Worm (Caenorhabditis elegans) whole organism, L4 larva: ENCODE measurements around the gene srab-12.

Experiments used
- D1046.2 ChIP-seq: fragments of 200-800 bp; sonication (Bioruptor generic); IDR thresholded peaks from 2 replicates; pipeline ENCODE4 v1.3.6; 2022; ENCODE audit warnings: missing genetic modification characterization, missing compliant biosample characterization
- F26F4.8 ChIP-seq: fragments of 200-800 bp; sonication (Bioruptor generic); conservative IDR thresholded peaks from 2 replicates; pipeline ENCODE4 v1.3.6; 2022; ENCODE audit warnings: missing genetic modification characterization, missing compliant biosample characterization
- Y5F2A.4 ChIP-seq: fragments of 200-800 bp; sonication (Bioruptor generic); optimal IDR thresholded peaks from 2 replicates; lab custom pipeline; 2018; ENCODE audit warnings: mild to moderate bottlenecking, missing genetic modification characterization, missing compliant biosample characterization
- Y75B8A.6 ChIP-seq: fragments of 200-800 bp; sonication (Bioruptor generic); IDR thresholded peaks from 2 replicates; pipeline ENCODE4 v1.3.6; 2022; ENCODE audit warnings: missing genetic modification reagents, missing genetic modification characterization, missing compliant biosample characterization
- ceh-28 ChIP-seq: fragments of 150-350 bp; optimal IDR thresholded peaks from 2 replicates; lab custom pipeline; 2014; ENCODE audit warnings: missing biosample characterization, missing genetic modification reagents, missing genetic modification characterization
- ceh-62 ChIP-seq: sonication (generic microtip); optimal IDR thresholded peaks from 2 replicates; lab custom pipeline; 2017; ENCODE audit warnings: missing biosample characterization, missing genetic modification characterization
- ceh-82 ChIP-seq: sonication (generic microtip); optimal IDR thresholded peaks from 2 replicates; lab custom pipeline; 2017; ENCODE audit warnings: missing biosample characterization, missing genetic modification characterization
- ctbp-1 ChIP-seq: fragments of 200-800 bp; sonication (Bioruptor generic); IDR thresholded peaks from 2 replicates; pipeline ENCODE4 v1.3.6; 2022; ENCODE audit warnings: missing genetic modification reagents, missing genetic modification characterization, missing compliant biosample characterization
- daf-12 ChIP-seq: fragments of 150-350 bp; optimal IDR thresholded peaks from 2 replicates; lab custom pipeline; 2014; ENCODE audit warnings: missing biosample characterization, missing genetic modification reagents, missing genetic modification characterization
- dmd-8 ChIP-seq: fragments of 200-800 bp; sonication (Bioruptor generic); IDR thresholded peaks from 2 replicates; pipeline ENCODE4 v1.3.6; 2022; ENCODE audit warnings: missing genetic modification characterization, missing compliant biosample characterization
- dpl-1 ChIP-seq: fragments of 150-350 bp; optimal IDR thresholded peaks from 2 replicates; lab custom pipeline; 2014; ENCODE audit warnings: missing biosample characterization, missing genetic modification reagents, missing genetic modification characterization
- fos-1 ChIP-seq: fragments of 150-350 bp; optimal IDR thresholded peaks from 2 replicates; lab custom pipeline; 2014; ENCODE audit warnings: missing biosample characterization, missing genetic modification characterization
- hif-1 ChIP-seq, 2 experiments: sonication (generic microtip); optimal IDR thresholded peaks; 2 replicates each; lab custom pipeline; 2016 to 2017; ENCODE audit warnings: missing compliant biosample characterization in 2 of 2, missing genetic modification characterization in 2 of 2, missing genetic modification reagents in 2 of 2, missing genotype in 2 of 2, mild to moderate bottlenecking in 1 of 2
- hmg-1.1 ChIP-seq: fragments of 200-800 bp; sonication (Bioruptor generic); IDR thresholded peaks from 2 replicates; pipeline ENCODE4 v1.3.6; 2022; ENCODE audit warnings: missing genetic modification reagents, missing genetic modification characterization, missing compliant biosample characterization
- jun-1 ChIP-seq: fragments of 150-350 bp; optimal IDR thresholded peaks from 2 replicates; lab custom pipeline; 2014; ENCODE audit warnings: missing biosample characterization, missing genetic modification reagents, missing genetic modification characterization
- lim-7 ChIP-seq: fragments of 200-800 bp; sonication (Bioruptor generic); IDR thresholded peaks from 2 replicates; pipeline ENCODE4 v1.3.6; 2022; ENCODE audit warnings: missing genetic modification characterization, missing compliant biosample characterization
- lin-13 ChIP-seq: fragments of 150-350 bp; optimal IDR thresholded peaks from 2 replicates; lab custom pipeline; 2014; ENCODE audit warnings: missing biosample characterization, missing genetic modification reagents, missing genetic modification characterization
- lin-39 ChIP-seq: fragments of 150-350 bp; optimal IDR thresholded peaks from 2 replicates; lab custom pipeline; 2014; ENCODE audit warnings: missing biosample characterization, missing genetic modification reagents, missing genetic modification characterization
- mdt-29 ChIP-seq: fragments of 200-800 bp; sonication (Bioruptor generic); IDR thresholded peaks from 2 replicates; pipeline ENCODE4 v1.3.6; 2022; ENCODE audit warnings: missing genetic modification reagents, missing genetic modification characterization, missing compliant biosample characterization
- mes-2 ChIP-seq: sonication (generic microtip); optimal IDR thresholded peaks from 2 replicates; lab custom pipeline; 2016; ENCODE audit warnings: missing genotype, mild to moderate bottlenecking, missing genetic modification characterization, missing compliant biosample characterization; ENCODE audit not compliant: poor library complexity, severe bottlenecking
- mxl-3 ChIP-seq: fragments of 200-800 bp; sonication (Bioruptor generic); optimal IDR thresholded peaks from 2 replicates; lab custom pipeline; 2018; ENCODE audit warnings: mild to moderate bottlenecking, missing genetic modification characterization, missing compliant biosample characterization
- nhr-237 ChIP-seq: sonication (generic microtip); optimal IDR thresholded peaks from 2 replicates; lab custom pipeline; 2017; ENCODE audit warnings: missing biosample characterization, missing genetic modification characterization
- nhr-48 ChIP-seq: sonication (generic microtip); optimal IDR thresholded peaks from 2 replicates; lab custom pipeline; 2016; ENCODE audit warnings: mild to moderate bottlenecking, missing genetic modification characterization, missing compliant biosample characterization
- pha-4 ChIP-seq, 2 experiments: fragments of 150-350 bp in 1 of 2; fragments of 200-800 bp in 1 of 2; sonication (Bioruptor generic) in 1 of 2; IDR thresholded peaks in 1 of 2; optimal IDR thresholded peaks in 1 of 2; 2 replicates each; pipeline versions ENCODE4 v1.3.6 to Lab custom; 2014 to 2022; ENCODE audit warnings: missing genetic modification characterization in 2 of 2, missing genetic modification reagents in 2 of 2, missing biosample characterization in 1 of 2, missing compliant biosample characterization in 1 of 2
- rbr-2 ChIP-seq: sonication (generic microtip); optimal IDR thresholded peaks from 2 replicates; lab custom pipeline; 2016; ENCODE audit warnings: missing genotype, missing genetic modification characterization, missing compliant biosample characterization
- set-16 ChIP-seq: fragments of 200-800 bp; sonication (Bioruptor generic); IDR thresholded peaks from 2 replicates; pipeline ENCODE4 v1.3.6; 2022; ENCODE audit warnings: missing genetic modification reagents, missing genetic modification characterization, missing compliant biosample characterization
- snpc-1.2 ChIP-seq: fragments of 200-800 bp; sonication (Bioruptor generic); IDR thresholded peaks from 2 replicates; pipeline ENCODE4 v1.3.6; 2022; ENCODE audit warnings: missing genetic modification reagents, missing genetic modification characterization, missing compliant biosample characterization
- snpc-4 ChIP-seq: fragments of 150-350 bp; optimal IDR thresholded peaks from 2 replicates; lab custom pipeline; 2014; ENCODE audit warnings: missing biosample characterization, missing genetic modification characterization
- spr-1 ChIP-seq: sonication (generic microtip); optimal IDR thresholded peaks from 2 replicates; lab custom pipeline; 2016; ENCODE audit warnings: mild to moderate bottlenecking, missing genetic modification characterization, missing compliant biosample characterization
- unc-62 ChIP-seq, 3 experiments: fragments of 150-350 bp in 1 of 3; sonication (generic microtip); optimal IDR thresholded peaks in 2 of 3; peaks in 1 of 3; 1 replicate in 1 of 3; 2 replicates in 2 of 3; lab custom pipeline; 2014 to 2017; ENCODE audit warnings: missing biosample characterization in 3 of 3, missing genetic modification characterization in 3 of 3, missing genetic modification reagents in 3 of 3, missing genotype in 1 of 3
- vab-7 ChIP-seq: fragments of 200-800 bp; sonication (Bioruptor generic); IDR thresholded peaks from 2 replicates; pipeline ENCODE4 v1.3.6; 2022; ENCODE audit warnings: missing genetic modification reagents, missing genetic modification characterization, missing compliant biosample characterization
- zag-1 ChIP-seq: fragments of 150-350 bp; optimal IDR thresholded peaks from 2 replicates; lab custom pipeline; 2014; ENCODE audit warnings: missing biosample characterization, missing genetic modification characterization
- zfp-2 ChIP-seq: sonication (generic microtip); optimal IDR thresholded peaks from 2 replicates; lab custom pipeline; 2016; ENCODE audit warnings: mild to moderate bottlenecking, missing genetic modification characterization, missing compliant biosample characterization
- zip-2 ChIP-seq: fragments of 150-350 bp; optimal IDR thresholded peaks from 2 replicates; lab custom pipeline; 2014; ENCODE audit warnings: missing biosample characterization, missing genetic modification characterization

Gene srab-12

ce11 chrV:17739801-17740200, 43.6 kb downstream of the srab-12 start, which contains the start of gene cutl-4:
TSS of gene cutl-4 (minus strand) at chrV:17739901.
- TF ChIP-seq ceh-82 (tag; lab: Kevin White, UChicago) (no peak), nhr-237 (no peak), F26F4.8 (GFP tag; lab: Robert Waterston, UW) (no peak), hif-1 (tag; optimal IDR thresholded peaks at IDR 0.05; lab: Kevin White, UChicago) (no peak), zfp-2 (tag; lab: Kevin White, UChicago) (no peak), jun-1 (no peak), snpc-1.2 (GFP tag; lab: Robert Waterston, UW) (no peak), spr-1 (tag; lab: Kevin White, UChicago) (no peak), dpl-1 (GFP tag; lab: Kevin White, UChicago) (no peak), mes-2 (no peak), mxl-3 (GFP tag; lab: Kevin White, UChicago) (no peak), hmg-1.1 (GFP tag; lab: Robert Waterston, UW) (no peak), set-16 (GFP tag; lab: Robert Waterston, UW) (no peak), dmd-8 (GFP tag; lab: Robert Waterston, UW) (no peak), vab-7 (GFP tag; lab: Robert Waterston, UW) (no peak), D1046.2 (no peak), unc-62 (GFP tag; optimal IDR thresholded peaks at IDR 0.05 in 1 of 2; lab: Kevin White, UChicago) (no peak), unc-62 (tag; optimal IDR thresholded peaks at IDR 0.05; lab: Kevin White, UChicago) (no peak), ceh-62 (tag; lab: Kevin White, UChicago) (no peak), pha-4 (GFP tag; IDR thresholded peaks at IDR 0.05; lab: Robert Waterston, UW) (no peak), pha-4 (tag; optimal IDR thresholded peaks at IDR 0.05; lab: Kevin White, UChicago) (no peak)

- TF ChIP-seq zag-1: no peak
- TF ChIP-seq fos-1 (tag; lab: Kevin White, UChicago): no peak
- TF ChIP-seq ctbp-1 (GFP tag; lab: Robert Waterston, UW): no peak
- TF ChIP-seq snpc-4 (tag; lab: Kevin White, UChicago): no peak
- no peak for TF ChIP-seq lin-39
- TF ChIP-seq lin-13 (GFP tag; lab: Kevin White, UChicago): no peak
- TF ChIP-seq Y75B8A.6 (GFP tag; lab: Robert Waterston, UW): no peak
- TF ChIP-seq Y5F2A.4 (GFP tag; lab: Kevin White, UChicago): no peak
- no peak for TF ChIP-seq zip-2 (tag; lab: Kevin White, UChicago)
- no peak for TF ChIP-seq ceh-28 (tag; lab: Kevin White, UChicago)
- TF ChIP-seq rbr-2: no peak
- no peak for TF ChIP-seq nhr-48 (tag; lab: Kevin White, UChicago)
- TF ChIP-seq daf-12 (tag; lab: Kevin White, UChicago): no peak
- TF ChIP-seq lim-7 (GFP tag; lab: Robert Waterston, UW): no peak
- TF ChIP-seq mdt-29 (GFP tag; lab: Robert Waterston, UW): no peak
These were observed 50.9 kb downstream of the srab-12 start, which contains the start of gene twk-42 for ce11 chrV:17732516-17732915. TSS of gene twk-42 (minus strand) at chrV:17732616.
